Fruit fly (Drosophila melanogaster) whole organism, embryonic: Measurements from ENCODE around the gene dmGlut.

Experiments used
- Ada2b ChIP-seq: fragments of 200-800 bp; sonication (Bioruptor generic); IDR thresholded peaks from 2 replicates; pipeline ENCODE4 v1.3.6; 2022; ENCODE audit warnings: missing biosample characterization, missing genetic modification characterization
- Antp ChIP-seq: fragments of 200-800 bp; sonication (Bioruptor generic); optimal IDR thresholded peaks from 3 replicates; lab custom pipeline; 2016; ENCODE audit warnings: missing biosample characterization, missing genetic modification characterization
- B-H2 ChIP-seq: fragments of 200-800 bp; sonication (Bioruptor generic); optimal IDR thresholded peaks from 2 replicates; lab custom pipeline; 2018; ENCODE audit warnings: missing biosample characterization, mild to moderate bottlenecking, missing genetic modification characterization
- Bdp1 ChIP-seq: fragments of 200-800 bp; sonication (Bioruptor generic); optimal IDR thresholded peaks from 3 replicates; lab custom pipeline; 2016; ENCODE audit warnings: missing biosample characterization, missing genetic modification characterization
- CG12391 ChIP-seq: fragments of 200-800 bp; sonication (Bioruptor generic); optimal IDR thresholded peaks from 3 replicates; lab custom pipeline; 2018; ENCODE audit warnings: missing biosample characterization, mild to moderate bottlenecking, missing genetic modification characterization, moderate library complexity
- CG12659 ChIP-seq: fragments of 200-800 bp; sonication (Bioruptor generic); optimal IDR thresholded peaks from 3 replicates; lab custom pipeline; 2017; ENCODE audit warnings: mild to moderate bottlenecking, missing biosample characterization, missing genetic modification reagents, missing genetic modification characterization
- CG12744 ChIP-seq: fragments of 200-800 bp; sonication (Bioruptor generic); optimal IDR thresholded peaks from 2 replicates; lab custom pipeline; 2016; ENCODE audit warnings: missing biosample characterization, missing genetic modification characterization
- CG13775 ChIP-seq: fragments of 200-800 bp; sonication (Bioruptor generic); optimal IDR thresholded peaks from 3 replicates; lab custom pipeline; 2017; ENCODE audit warnings: missing biosample characterization, mild to moderate bottlenecking, missing genetic modification characterization
- CG1529 ChIP-seq: fragments of 200-800 bp; sonication (Bioruptor generic); optimal IDR thresholded peaks from 3 replicates; lab custom pipeline; 2018; ENCODE audit warnings: missing biosample characterization, missing genetic modification characterization
- CG15514 ChIP-seq: fragments of 200-800 bp; sonication (Bioruptor generic); optimal IDR thresholded peaks from 3 replicates; lab custom pipeline; 2017; ENCODE audit warnings: missing biosample characterization, missing genetic modification characterization, mild to moderate bottlenecking, moderate library complexity, missing genetic modification reagents
- CG15601 ChIP-seq: fragments of 200-800 bp; sonication (Bioruptor generic); optimal IDR thresholded peaks from 3 replicates; lab custom pipeline; 2019; ENCODE audit warnings: missing biosample characterization, mild to moderate bottlenecking, missing genetic modification characterization, moderate library complexity
- CG17328 ChIP-seq: fragments of 200-800 bp; sonication (Bioruptor generic); IDR thresholded peaks from 2 replicates; pipeline ENCODE4 v1.3.6; 2022; ENCODE audit warnings: missing biosample characterization, missing genetic modification characterization
- CG17359 ChIP-seq: fragments of 200-800 bp; sonication (Bioruptor generic); optimal IDR thresholded peaks from 3 replicates; lab custom pipeline; 2018; ENCODE audit warnings: missing biosample characterization, mild to moderate bottlenecking, missing genetic modification characterization, moderate library complexity
- CG18764 ChIP-seq: fragments of 200-800 bp; sonication (Bioruptor generic); optimal IDR thresholded peaks from 3 replicates; lab custom pipeline; 2016; ENCODE audit warnings: missing biosample characterization, missing genetic modification characterization
- CG2129 ChIP-seq: fragments of 200-800 bp; sonication (Bioruptor generic); IDR thresholded peaks from 2 replicates; pipeline ENCODE4 v1.3.6; 2022; ENCODE audit warnings: missing biosample characterization, missing genetic modification characterization; ENCODE audit not compliant: partially characterized antibody
- CG30020 ChIP-seq: fragments of 200-800 bp; optimal IDR thresholded peaks from 2 replicates; lab custom pipeline; 2019; ENCODE audit warnings: missing biosample characterization, mild to moderate bottlenecking, missing genetic modification characterization, moderate library complexity
- CG30431 ChIP-seq: fragments of 200-800 bp; sonication (Bioruptor generic); optimal IDR thresholded peaks from 2 replicates; lab custom pipeline; 2017; ENCODE audit warnings: missing biosample characterization, missing genetic modification characterization
- CG34376 ChIP-seq: fragments of 200-800 bp; sonication (Bioruptor generic); optimal IDR thresholded peaks from 2 replicates; lab custom pipeline; 2018; ENCODE audit warnings: missing biosample characterization, mild to moderate bottlenecking, missing genetic modification characterization
- CG3847 ChIP-seq: fragments of 200-800 bp; sonication (Bioruptor generic); IDR thresholded peaks from 2 replicates; pipeline ENCODE4 v1.3.6; 2022; ENCODE audit warnings: missing biosample characterization, missing genetic modification characterization
- CG4360 ChIP-seq: fragments of 200-800 bp; sonication (Bioruptor generic); IDR thresholded peaks from 2 replicates; pipeline ENCODE4 v1.3.6; 2022; ENCODE audit warnings: missing biosample characterization, missing genetic modification characterization
- CG4707 ChIP-seq: fragments of 200-800 bp; sonication (Bioruptor generic); optimal IDR thresholded peaks from 2 replicates; lab custom pipeline; 2018; ENCODE audit warnings: missing biosample characterization, mild to moderate bottlenecking, missing genetic modification characterization, moderate library complexity
- CG4730 ChIP-seq: fragments of 200-800 bp; sonication (Bioruptor generic); IDR thresholded peaks from 2 replicates; pipeline ENCODE4 v1.3.6; 2022; ENCODE audit warnings: missing biosample characterization, missing genetic modification characterization
- CG8281 ChIP-seq: fragments of 200-800 bp; sonication (Bioruptor generic); optimal IDR thresholded peaks from 2 replicates; lab custom pipeline; 2018; ENCODE audit warnings: missing biosample characterization, mild to moderate bottlenecking, missing genetic modification characterization, moderate library complexity
- CG8388 ChIP-seq: fragments of 200-800 bp; sonication (Bioruptor generic); optimal IDR thresholded peaks from 2 replicates; lab custom pipeline; 2019; ENCODE audit warnings: missing biosample characterization, mild to moderate bottlenecking, missing genetic modification characterization, moderate library complexity
- CG8478 ChIP-seq: fragments of >200 bp; optimal IDR thresholded peaks from 2 replicates; lab custom pipeline; 2018
- CoRest ChIP-seq: fragments of 200-800 bp; sonication (Bioruptor generic); optimal IDR thresholded peaks from 3 replicates; lab custom pipeline; 2018; ENCODE audit warnings: missing biosample characterization, mild to moderate bottlenecking, missing genetic modification characterization, moderate library complexity
- E2f2 ChIP-seq: fragments of 200-800 bp; sonication (Bioruptor generic); IDR thresholded peaks from 2 replicates; pipeline ENCODE4 v1.3.6; 2022; ENCODE audit warnings: missing biosample characterization, missing genetic modification characterization
- Hr39 ChIP-seq: fragments of >200 bp; optimal IDR thresholded peaks from 2 replicates; lab custom pipeline; 2017
- Ravus ChIP-seq: fragments of 200-800 bp; sonication (Bioruptor generic); IDR thresholded peaks from 2 replicates; pipeline ENCODE4 v1.3.6; 2022; ENCODE audit warnings: missing biosample characterization, missing genetic modification characterization
- Side ChIP-seq: fragments of 200-800 bp; sonication (Bioruptor generic); optimal IDR thresholded peaks from 2 replicates; lab custom pipeline; 2016; ENCODE audit warnings: missing biosample characterization, missing genetic modification characterization
- TFAM ChIP-seq: fragments of 200-800 bp; sonication (Bioruptor generic); optimal IDR thresholded peaks from 2 replicates; lab custom pipeline; 2017; ENCODE audit warnings: missing biosample characterization, missing genetic modification characterization, inconsistent platforms
- Vsx1 ChIP-seq: fragments of 200-800 bp; sonication (Bioruptor generic); optimal IDR thresholded peaks from 2 replicates; lab custom pipeline; 2017; ENCODE audit warnings: missing biosample characterization, mild to moderate bottlenecking, missing genetic modification characterization, missing genetic modification reagents
- az2 ChIP-seq: fragments of 200-800 bp; sonication (Bioruptor generic); optimal IDR thresholded peaks from 3 replicates; lab custom pipeline; 2016; ENCODE audit warnings: missing biosample characterization, missing genetic modification characterization
- bigmax ChIP-seq: fragments of 200-800 bp; sonication (Bioruptor generic); optimal IDR thresholded peaks from 2 replicates; lab custom pipeline; 2018; ENCODE audit warnings: missing biosample characterization, mild to moderate bottlenecking, missing genetic modification characterization
- dm ChIP-seq: fragments of 200-800 bp; sonication (Bioruptor generic); optimal IDR thresholded peaks from 3 replicates; lab custom pipeline; 2016; ENCODE audit warnings: missing biosample characterization, missing genetic modification characterization
- ems ChIP-seq: fragments of 200-800 bp; sonication (Bioruptor generic); optimal IDR thresholded peaks from 3 replicates; lab custom pipeline; 2016; ENCODE audit warnings: missing biosample characterization, missing genetic modification characterization
- exex ChIP-seq: fragments of 200-800 bp; sonication (Bioruptor generic); optimal IDR thresholded peaks from 4 replicates; lab custom pipeline; 2018; ENCODE audit warnings: missing biosample characterization, mild to moderate bottlenecking, missing genetic modification characterization, moderate library complexity
- fu2 ChIP-seq: fragments of 200-800 bp; sonication (Bioruptor generic); optimal IDR thresholded peaks from 2 replicates; lab custom pipeline; 2016; ENCODE audit warnings: missing biosample characterization, missing genetic modification characterization
- gsb ChIP-seq: fragments of 200-800 bp; sonication (Bioruptor generic); IDR thresholded peaks from 2 replicates; pipeline ENCODE4 v1.3.6; 2022; ENCODE audit warnings: missing biosample characterization, missing genetic modification characterization
- her ChIP-seq: fragments of 200-800 bp; sonication (Bioruptor generic); optimal IDR thresholded peaks from 2 replicates; lab custom pipeline; 2016; ENCODE audit warnings: missing biosample characterization, missing genetic modification characterization
- klu ChIP-seq: fragments of 200-800 bp; sonication (Bioruptor generic); IDR thresholded peaks from 2 replicates; pipeline ENCODE4 v1.3.6; 2022; ENCODE audit warnings: missing biosample characterization, missing genetic modification characterization
- knrl ChIP-seq: fragments of 200-800 bp; sonication (Bioruptor generic); IDR thresholded peaks from 3 replicates; pipeline ENCODE4 v1.3.6; 2022; ENCODE audit warnings: missing biosample characterization, missing genetic modification characterization; ENCODE audit not compliant: partially characterized antibody
- pan ChIP-seq, 4 experiments: fragments of >200 bp in 3 of 4; fragments of 200-800 bp in 1 of 4; sonication (Bioruptor generic) in 1 of 4; optimal IDR thresholded peaks in 3 of 4; IDR thresholded peaks in 1 of 4; 2 replicates each; pipeline versions ENCODE4 v1.3.6 to Lab custom; 2017 to 2022; ENCODE audit warnings: missing biosample characterization in 2 of 4, missing genetic modification characterization in 2 of 4, mixed read lengths in 1 of 4
- prd ChIP-seq, 3 experiments: fragments of >200 bp in 2 of 3; fragments of 200-800 bp in 1 of 3; sonication (Bioruptor generic) in 1 of 3; optimal IDR thresholded peaks in 2 of 3; IDR thresholded peaks in 1 of 3; 2 replicates in 2 of 3; 3 replicates in 1 of 3; pipeline versions ENCODE4 v1.3.6 to Lab custom; 2017 to 2022; ENCODE audit warnings: missing biosample characterization in 1 of 3, missing genetic modification characterization in 1 of 3
- psq ChIP-seq: fragments of 200-800 bp; sonication (Bioruptor generic); optimal IDR thresholded peaks from 2 replicates; lab custom pipeline; 2017; ENCODE audit warnings: missing biosample characterization, missing genetic modification characterization
- row ChIP-seq: fragments of 200-800 bp; sonication (Bioruptor generic); IDR thresholded peaks from 3 replicates; pipeline ENCODE4 v1.3.6; 2022; ENCODE audit warnings: missing biosample characterization, missing genetic modification characterization
- sna ChIP-seq: fragments of 200-800 bp; sonication (Bioruptor generic); IDR thresholded peaks from 2 replicates; pipeline ENCODE4 v1.3.6; 2022; ENCODE audit warnings: missing biosample characterization, missing genetic modification characterization; ENCODE audit not compliant: partially characterized antibody
- sob ChIP-seq: fragments of 200-800 bp; sonication (Bioruptor generic); IDR thresholded peaks from 2 replicates; pipeline ENCODE4 v1.3.6; 2022; ENCODE audit warnings: missing biosample characterization, missing genetic modification characterization
- unc-4 ChIP-seq: fragments of 200-800 bp; sonication (Bioruptor generic); IDR thresholded peaks from 2 replicates; pipeline ENCODE4 v1.3.6; 2022; ENCODE audit warnings: missing biosample characterization, missing genetic modification characterization; ENCODE audit not compliant: partially characterized antibody
- zfh1 ChIP-seq: fragments of 200-800 bp; sonication (Bioruptor generic); IDR thresholded peaks from 3 replicates; pipeline ENCODE4 v1.3.6; 2022; ENCODE audit warnings: missing biosample characterization, missing genetic modification characterization

Gene dmGlut

dm6 chr2L:12065683-12066386 lies 38.6 kb downstream of the dmGlut start (continued):
- TF ChIP-seq ems (GFP tag; lab: Kevin White, UChicago), result no peak
- no peak for TF ChIP-seq CG17328 (GFP tag; lab: Robert Waterston, UW)
- no peak for TF ChIP-seq CG4360 (GFP tag; lab: Robert Waterston, UW)
- TF ChIP-seq Vsx1, result no peak
- TF ChIP-seq Hr39 (lab: Kevin White, UChicago), result no peak
- TF ChIP-seq psq (GFP tag; lab: Kevin White, UChicago), result no peak
- TF ChIP-seq B-H2 (GFP tag; lab: Kevin White, UChicago), result no peak
- TF ChIP-seq CG12744, result no peak
- TF ChIP-seq CG15514 (GFP tag; lab: Kevin White, UChicago), result no peak
- TF ChIP-seq klu (GFP tag; lab: Robert Waterston, UW), result no peak
- TF ChIP-seq CG17359 (tag; lab: Kevin White, UChicago), result peak; percentile 30
- TF ChIP-seq her (GFP tag; lab: Kevin White, UChicago), result no peak
- TF ChIP-seq CG8281 (tag; lab: Kevin White, UChicago), result no peak
- peak; percentile 50 for TF ChIP-seq row
- TF ChIP-seq knrl (GFP tag; lab: Robert Waterston, UW), result no peak
- TF ChIP-seq Ada2b (GFP tag; lab: Robert Waterston, UW), result no peak
- no peak for TF ChIP-seq gsb (GFP tag; lab: Robert Waterston, UW)
- no peak for TF ChIP-seq CG30431 (GFP tag; lab: Kevin White, UChicago)
- no peak for TF ChIP-seq zfh1 (GFP tag; lab: Robert Waterston, UW)
- TF ChIP-seq CoRest (tag; lab: Kevin White, UChicago), result peak; percentile 48
- TF ChIP-seq CG30020, result peak; percentile 13
- TF ChIP-seq Ravus (GFP tag; lab: Robert Waterston, UW), result no peak
- TF ChIP-seq CG2129 (GFP tag; lab: Robert Waterston, UW), result no peak
- TF ChIP-seq unc-4 (GFP tag; lab: Robert Waterston, UW), result no peak
- no peak for TF ChIP-seq pan (optimal IDR thresholded peaks at IDR 0.05; lab: Kevin White, UChicago)
- TF ChIP-seq pan (GFP tag; optimal IDR thresholded peaks at IDR 0.05 in 1 of 2, IDR thresholded peaks at IDR 0.05 in 1 of 2), result no peak
- no peak for TF ChIP-seq bigmax
- no peak for TF ChIP-seq sob (GFP tag; lab: Robert Waterston, UW)
- no peak for TF ChIP-seq CG3847 (GFP tag; lab: Robert Waterston, UW)
- TF ChIP-seq TFAM, result no peak
- TF ChIP-seq fu2, result no peak
- TF ChIP-seq CG4707 (GFP tag; lab: Kevin White, UChicago), result no peak
- TF ChIP-seq CG15601 (tag; lab: Kevin White, UChicago), result peak; percentile 58
- TF ChIP-seq E2f2 (GFP tag; lab: Robert Waterston, UW), result no peak
- TF ChIP-seq CG8388 (GFP tag; lab: Kevin White, UChicago), result peak; percentile 55
- TF ChIP-seq CG18764, result no peak
- no peak for TF ChIP-seq exex
- TF ChIP-seq sna (GFP tag; lab: Robert Waterston, UW), result no peak
- TF ChIP-seq CG34376 (GFP tag; lab: Kevin White, UChicago), result no peak
- TF ChIP-seq CG8478 (lab: Kevin White, UChicago), result no peak
- peak; percentile 32 for TF ChIP-seq az2
- TF ChIP-seq Side (GFP tag; lab: Kevin White, UChicago), result no peak
- no peak for TF ChIP-seq Bdp1 (GFP tag; lab: Kevin White, UChicago)
- peak; percentile 58 for TF ChIP-seq CG12391
- TF ChIP-seq CG13775 (GFP tag; lab: Kevin White, UChicago), result peak; percentile 12
- no peak for TF ChIP-seq prd (optimal IDR thresholded peaks at IDR 0.05; lab: Kevin White, UChicago)
- peak; percentile 76; the same call in 2 of the 3 replicates for TF ChIP-seq prd (GFP tag; IDR thresholded peaks at IDR 0.05; lab: Robert Waterston, UW)
- no peak for TF ChIP-seq CG12659
- no peak for TF ChIP-seq Antp (GFP tag; lab: Kevin White, UChicago)
- TF ChIP-seq CG1529 (GFP tag; lab: Kevin White, UChicago), result peak; percentile 24
- no peak for TF ChIP-seq CG4730 (GFP tag; lab: Robert Waterston, UW)
- no peak for TF ChIP-seq dm (GFP tag; lab: Kevin White, UChicago)
